Worm (Caenorhabditis elegans): ENCODE data around the gene ergi-2.

The ergi-2 gene

DNA sequence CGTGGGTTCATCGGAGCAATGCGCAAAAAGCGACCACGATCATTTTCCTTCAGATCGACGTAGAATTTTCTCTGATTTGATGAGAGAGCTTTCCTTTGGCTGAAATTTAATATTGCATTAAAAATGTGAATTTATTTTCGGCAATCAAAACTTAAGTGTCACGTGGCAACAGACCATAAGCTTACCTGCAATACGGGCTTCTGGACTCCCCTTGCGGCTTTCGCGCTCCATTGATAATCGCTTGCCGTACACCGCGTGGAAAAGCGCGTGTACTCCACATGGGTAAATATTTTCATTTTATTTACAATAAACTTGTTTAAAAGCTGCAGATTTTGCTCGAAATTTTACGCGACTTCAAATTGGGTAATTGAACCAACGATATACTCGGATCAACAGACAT, 24.6 kb downstream of the ergi-2 start, which contains the start of gene plp-2:
Gene plp-2 (minus strand): TSS at position 280 of the 400 bp plus-strand sequence.
- TF ChIP-seq efl-1 (optimal IDR thresholded peaks at IDR 0.05) (no peak), efl-1 (GFP tag; optimal IDR thresholded peaks at IDR 0.05 in 1 of 2) (peak in 1 of 2 experiments; percentile 85), zag-1 (tag; optimal IDR thresholded peaks at IDR 0.05) (no peak)

DNA sequence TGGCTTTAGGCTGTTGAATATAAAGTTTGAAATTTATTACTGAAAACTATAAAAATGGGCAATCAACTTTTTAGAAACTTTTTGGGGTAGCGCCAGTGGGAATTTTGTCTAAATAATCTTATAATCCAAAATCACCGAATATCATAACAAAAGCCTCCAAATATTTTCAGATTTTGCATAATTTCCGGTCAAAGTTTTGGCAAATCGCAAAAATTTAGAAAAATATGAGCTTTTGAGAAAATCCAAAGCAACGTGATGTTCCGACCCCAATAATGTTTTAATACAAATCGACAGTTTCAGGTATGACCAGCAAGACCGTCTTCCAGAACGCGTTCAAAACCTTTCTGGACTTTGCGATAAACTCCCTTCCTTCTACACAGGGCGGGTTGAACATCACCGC, 27.7 kb downstream of the ergi-2 start, which contains the start of gene emre-1:
Gene emre-1 (plus strand): TSS at position 301 of the 400 bp plus-strand sequence.
- no peak for TF ChIP-seq unc-86 (tag; optimal IDR thresholded peaks at IDR 0.05)
- TF ChIP-seq blmp-1 (tag; optimal IDR thresholded peaks at IDR 0.05): no peak
- TF ChIP-seq lin-15B (tag; optimal IDR thresholded peaks at IDR 0.05): no peak
- TF ChIP-seq ceh-88 (GFP tag; IDR thresholded peaks at IDR 0.05): no peak
- no peak for TF ChIP-seq fos-1 (tag; optimal IDR thresholded peaks at IDR 0.05)
- no peak for TF ChIP-seq lir-3 (tag; optimal IDR thresholded peaks at IDR 0.05; ENCODE audit: poor library complexity)
- TF ChIP-seq nhr-84 (tag; optimal IDR thresholded peaks at IDR 0.05): no peak
- TF ChIP-seq fkh-4 (tag; optimal IDR thresholded peaks at IDR 0.05; ENCODE audit: borderline replicate concordance): no peak
- TF ChIP-seq vab-15 (tag; optimal IDR thresholded peaks at IDR 0.05): no peak
- no peak for TF ChIP-seq lin-13 (GFP tag; optimal IDR thresholded peaks at IDR 0.05)
- no peak for TF ChIP-seq nhr-237 (tag; optimal IDR thresholded peaks at IDR 0.05)

- no peak for TF ChIP-seq pag-3 (tag; optimal IDR thresholded peaks at IDR 0.05; ENCODE audit: borderline replicate concordance, insufficient read depth)
- TF ChIP-seq C04F5.9 (tag; optimal IDR thresholded peaks at IDR 0.05): no peak
- TF ChIP-seq ama-1 (optimal IDR thresholded peaks at IDR 0.05): peak; percentile 68
- no peak for TF ChIP-seq lin-39 (tag; optimal IDR thresholded peaks at IDR 0.05)
- TF ChIP-seq unc-130 (tag; optimal IDR thresholded peaks at IDR 0.05): no peak
- no peak for TF ChIP-seq hpl-2 (GFP tag; optimal IDR thresholded peaks at IDR 0.05)
- no peak for TF ChIP-seq zip-4 (GFP tag; optimal IDR thresholded peaks at IDR 0.05)
- no peak for TF ChIP-seq ceh-63 (GFP tag; optimal IDR thresholded peaks at IDR 0.05)
- TF ChIP-seq swsn-7 (tag; optimal IDR thresholded peaks at IDR 0.05): no peak
- TF ChIP-seq snpc-4 (tag; optimal IDR thresholded peaks at IDR 0.05): no peak
- no peak for TF ChIP-seq Y116A8C.19 (tag; optimal IDR thresholded peaks at IDR 0.05; ENCODE audit: borderline replicate concordance)
- no peak for TF ChIP-seq nhr-84 (tag; optimal IDR thresholded peaks at IDR 0.05)
- no peak for TF ChIP-seq hlh-17 (GFP tag; optimal IDR thresholded peaks at IDR 0.05; ENCODE audit: borderline replicate concordance)
- no peak for TF ChIP-seq F16B12.6 (tag; optimal IDR thresholded peaks at IDR 0.05)
- TF ChIP-seq lin-15B (tag; optimal IDR thresholded peaks at IDR 0.05): no peak
- TF ChIP-seq nhr-237 (tag; optimal IDR thresholded peaks at IDR 0.05): no peak
- TF ChIP-seq tlp-1 (tag; optimal IDR thresholded peaks at IDR 0.05): no peak
- TF ChIP-seq fos-1 (tag; optimal IDR thresholded peaks at IDR 0.05): peak; percentile 26
- peak; percentile 21 for TF ChIP-seq rnt-1 (tag; optimal IDR thresholded peaks at IDR 0.05)
- no peak for TF ChIP-seq jun-1 (tag; optimal IDR thresholded peaks at IDR 0.05)
- no peak for TF ChIP-seq ztf-4 (tag; optimal IDR thresholded peaks at IDR 0.05)
- no peak for TF ChIP-seq nhr-77 (tag; optimal IDR thresholded peaks at IDR 0.05)
- TF ChIP-seq fkh-10 (GFP tag; optimal IDR thresholded peaks at IDR 0.05): no peak
- TF ChIP-seq lsy-2 (tag; optimal IDR thresholded peaks at IDR 0.05): peak in 1 of 2 experiments; percentile 10
- no peak for TF ChIP-seq unc-62 (GFP tag; optimal IDR thresholded peaks at IDR 0.05)
- TF ChIP-seq grh-1 (GFP tag; IDR thresholded peaks at IDR 0.05): no peak
- peak; percentile 11 for TF ChIP-seq blmp-1 (tag; optimal IDR thresholded peaks at IDR 0.05)
- TF ChIP-seq hlh-4 (tag; optimal IDR thresholded peaks at IDR 0.05): no peak
- TF ChIP-seq C34B4.2 (tag; optimal IDR thresholded peaks at IDR 0.05): no peak
- no peak for TF ChIP-seq efl-1 (optimal IDR thresholded peaks at IDR 0.05)
- TF ChIP-seq efl-1 (GFP tag; optimal IDR thresholded peaks at IDR 0.05 in 1 of 2): no peak
- TF ChIP-seq snu-23 (GFP tag; optimal IDR thresholded peaks at IDR 0.05): peak; percentile 43
- no peak for TF ChIP-seq isw-1 (GFP tag; IDR thresholded peaks at IDR 0.05)
- no peak for TF ChIP-seq nhr-19 (GFP tag; conservative IDR thresholded peaks at IDR 0.05)
- peak; percentile 19 for TF ChIP-seq tbx-2 (tag; optimal IDR thresholded peaks at IDR 0.05)
- TF ChIP-seq ceh-90 (tag; optimal IDR thresholded peaks at IDR 0.05): no peak
- peak; percentile 26 for TF ChIP-seq nhr-85 (tag)
- no peak for TF ChIP-seq ets-5 (GFP tag; IDR thresholded peaks at IDR 0.05)
- no peak for TF ChIP-seq lin-13 (GFP tag; optimal IDR thresholded peaks at IDR 0.05)
- no peak for TF ChIP-seq nhr-12 (tag; optimal IDR thresholded peaks at IDR 0.05)
- no peak for TF ChIP-seq mef-2 (tag; optimal IDR thresholded peaks at IDR 0.05)
- no peak for TF ChIP-seq mep-1 (tag; optimal IDR thresholded peaks at IDR 0.05)
- no peak for TF ChIP-seq C16A3.4 (tag; optimal IDR thresholded peaks at IDR 0.05)
- no peak for TF ChIP-seq elt-2 (tag; optimal IDR thresholded peaks at IDR 0.05)
Measured at ce11 chrX:14978756-14979155, 28.4 kb downstream of the ergi-2 start.
